Fruit fly (Drosophila melanogaster) whole organism: ENCODE data around the gene CG43179.

Experiments
- CG8478 ChIP-seq: fragments of >200 bp; optimal IDR thresholded peaks from 2 replicates; lab custom pipeline; 2018; ENCODE audit warnings: inconsistent platforms
- psq ChIP-seq: fragments of >200 bp; optimal IDR thresholded peaks from 2 replicates; lab custom pipeline; 2017

DNA sequence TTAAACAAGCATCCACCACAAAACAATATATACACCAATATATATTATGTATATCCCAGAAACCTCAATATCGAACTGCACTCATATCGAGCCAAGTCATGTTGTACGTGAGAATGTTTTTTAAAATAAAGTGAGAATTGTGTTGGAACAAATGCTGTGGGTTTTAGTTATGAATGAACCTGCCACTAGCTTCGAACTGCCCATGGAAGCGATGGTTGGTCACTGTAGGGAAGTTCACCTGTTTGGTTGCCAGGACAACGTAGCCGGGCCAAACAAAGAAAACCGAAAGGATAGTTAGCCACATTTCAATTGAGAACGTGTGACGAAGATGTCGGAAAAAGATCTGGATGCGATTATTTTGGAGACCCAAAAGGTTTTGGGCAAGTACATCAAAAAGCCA, 46.2 kb downstream of the CG43179 start, which contains the start of gene IFT54:
- TF ChIP-seq CG8478 (no peak), psq (no peak)
